Worm (Caenorhabditis elegans): ENCODE measurements around the gene F35E8.13.

DNA sequence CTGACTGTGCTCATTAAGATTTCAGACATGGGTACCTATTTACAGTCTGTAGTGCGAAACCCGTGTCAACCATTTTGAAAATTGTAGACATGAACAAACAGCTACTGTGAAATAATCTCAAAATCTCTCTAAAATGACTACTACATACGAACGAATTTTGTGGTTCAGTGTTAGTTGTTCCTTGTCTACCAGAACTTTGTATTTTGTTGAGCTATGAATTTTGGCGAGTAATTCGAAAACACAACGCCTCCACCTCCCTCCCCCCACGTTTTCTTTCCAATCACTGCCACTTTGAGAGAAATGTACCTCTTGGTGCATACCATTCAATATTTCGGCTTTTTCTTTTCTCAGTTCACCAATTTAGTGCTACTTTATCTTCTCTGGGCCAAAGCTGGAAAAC is 30.4 kb upstream of the F35E8.13 start, which contains the start of gene T06C12.11:
- TF ChIP-seq ref-1 (GFP tag; conservative IDR thresholded peaks at IDR 0.05) (no peak), med-1 (GFP tag; optimal IDR thresholded peaks at IDR 0.05; ENCODE audit: insufficient read depth) (no peak), flt-1 (GFP tag; IDR thresholded peaks at IDR 0.05) (no peak), klf-2 (GFP tag; conservative IDR thresholded peaks at IDR 0.05) (no peak), ztf-23 (GFP tag; IDR thresholded peaks at IDR 0.05) (no peak), tab-1 (GFP tag; IDR thresholded peaks at IDR 0.05) (no peak), T22C8.4 (GFP tag; IDR thresholded peaks at IDR 0.05) (no peak), cog-1 (tag; optimal IDR thresholded peaks at IDR 0.05) (no peak), ztf-29 (GFP tag; IDR thresholded peaks at IDR 0.05) (no peak)

Data from whole organism, midembryonic.